Fruit fly (Drosophila melanogaster) whole organism, embryonic: ENCODE measurements around the gene RanGAP.

Source experiments
- ATbp ChIP-seq: fragments of 200-800 bp; sonication (Bioruptor generic); optimal IDR thresholded peaks from 2 replicates; lab custom pipeline; 2017; ENCODE audit warnings: missing biosample characterization, mild to moderate bottlenecking, missing genetic modification characterization, missing genetic modification reagents
- CG10147 ChIP-seq: fragments of 200-800 bp; sonication (Bioruptor generic); optimal IDR thresholded peaks from 2 replicates; lab custom pipeline; 2019; ENCODE audit warnings: missing biosample characterization, mild to moderate bottlenecking, missing genetic modification characterization, moderate library complexity
- CG12236 ChIP-seq: fragments of 200-800 bp; sonication (Bioruptor generic); optimal IDR thresholded peaks from 2 replicates; lab custom pipeline; 2016; ENCODE audit warnings: missing biosample characterization, missing genetic modification characterization
- CG1233 ChIP-seq: fragments of 200-800 bp; sonication (Bioruptor generic); optimal IDR thresholded peaks from 4 replicates; lab custom pipeline; 2018; ENCODE audit warnings: missing biosample characterization, mild to moderate bottlenecking, missing genetic modification characterization
- CG14965 ChIP-seq: fragments of 200-800 bp; sonication (Bioruptor generic); optimal IDR thresholded peaks from 2 replicates; lab custom pipeline; 2016; ENCODE audit warnings: missing biosample characterization, missing genetic modification characterization, borderline replicate concordance
- CG15269 ChIP-seq: fragments of 200-800 bp; sonication (Bioruptor generic); optimal IDR thresholded peaks from 2 replicates; lab custom pipeline; 2018; ENCODE audit warnings: missing biosample characterization, mild to moderate bottlenecking, missing genetic modification characterization, moderate library complexity
- CG15696 ChIP-seq: fragments of 200-800 bp; sonication (Bioruptor generic); optimal IDR thresholded peaks from 2 replicates; lab custom pipeline; 2019; ENCODE audit warnings: missing biosample characterization, mild to moderate bottlenecking, missing genetic modification characterization, moderate library complexity
- CG18262 ChIP-seq: fragments of 200-800 bp; optimal IDR thresholded peaks from 3 replicates; lab custom pipeline; 2019; ENCODE audit warnings: missing biosample characterization, mild to moderate bottlenecking, missing genetic modification characterization, moderate library complexity
- CG1832 ChIP-seq: fragments of 200-800 bp; sonication (Bioruptor generic); optimal IDR thresholded peaks from 2 replicates; lab custom pipeline; 2017; ENCODE audit warnings: missing biosample characterization, mild to moderate bottlenecking, missing genetic modification characterization, inconsistent platforms
- CG18476 ChIP-seq: fragments of 200-800 bp; sonication (Bioruptor generic); optimal IDR thresholded peaks from 2 replicates; lab custom pipeline; 2016; ENCODE audit warnings: missing biosample characterization, mild to moderate bottlenecking, missing genetic modification characterization
- CG2120 ChIP-seq: fragments of 200-800 bp; sonication (Bioruptor generic); optimal IDR thresholded peaks from 3 replicates; lab custom pipeline; 2016; ENCODE audit warnings: missing biosample characterization, missing genetic modification characterization
- CG2678 ChIP-seq: fragments of 200-800 bp; sonication (Bioruptor generic); optimal IDR thresholded peaks from 3 replicates; lab custom pipeline; 2019; ENCODE audit warnings: missing biosample characterization, mild to moderate bottlenecking, missing genetic modification characterization, moderate library complexity
- CG2712 ChIP-seq: fragments of 200-800 bp; optimal IDR thresholded peaks from 3 replicates; lab custom pipeline; 2019; ENCODE audit warnings: missing biosample characterization, mild to moderate bottlenecking, missing genetic modification characterization, moderate library complexity
- CG3407 ChIP-seq: fragments of 200-800 bp; sonication (Bioruptor generic); optimal IDR thresholded peaks from 2 replicates; lab custom pipeline; 2018; ENCODE audit warnings: missing biosample characterization, mild to moderate bottlenecking, missing genetic modification characterization
- CG4328 ChIP-seq: fragments of 200-800 bp; sonication (Bioruptor generic); optimal IDR thresholded peaks from 3 replicates; lab custom pipeline; 2017; ENCODE audit warnings: missing biosample characterization, missing genetic modification reagents, missing genetic modification characterization
- CG8388 ChIP-seq: fragments of 200-800 bp; sonication (Bioruptor generic); optimal IDR thresholded peaks from 2 replicates; lab custom pipeline; 2019; ENCODE audit warnings: missing biosample characterization, mild to moderate bottlenecking, missing genetic modification characterization, moderate library complexity
- CG8924 ChIP-seq: fragments of 200-800 bp; optimal IDR thresholded peaks from 3 replicates; lab custom pipeline; 2019; ENCODE audit warnings: missing biosample characterization, mild to moderate bottlenecking, missing genetic modification characterization, moderate library complexity
- CG8944 ChIP-seq: fragments of 200-800 bp; sonication (Bioruptor generic); optimal IDR thresholded peaks from 3 replicates; lab custom pipeline; 2016; ENCODE audit warnings: missing biosample characterization, missing genetic modification characterization
- CkIIα-i1 ChIP-seq: fragments of 200-800 bp; sonication (Bioruptor generic); IDR thresholded peaks from 2 replicates; pipeline ENCODE4 v1.3.6; 2022; ENCODE audit warnings: missing biosample characterization, missing genetic modification characterization
- CrebB ChIP-seq: fragments of 200-800 bp; sonication (Bioruptor generic); optimal IDR thresholded peaks from 3 replicates; lab custom pipeline; 2018; ENCODE audit warnings: missing biosample characterization, mild to moderate bottlenecking, missing genetic modification characterization
- Dp ChIP-seq: fragments of 200-800 bp; sonication (Bioruptor generic); optimal IDR thresholded peaks from 2 replicates; lab custom pipeline; 2018; ENCODE audit warnings: missing biosample characterization, mild to moderate bottlenecking, missing genetic modification characterization, moderate library complexity
- Drgx ChIP-seq: fragments of 200-800 bp; sonication (Bioruptor generic); IDR thresholded peaks from 2 replicates; pipeline ENCODE4 v1.3.6; 2022; ENCODE audit warnings: missing biosample characterization, missing genetic modification characterization
- Gsc ChIP-seq: fragments of 200-800 bp; sonication (Bioruptor generic); IDR thresholded peaks from 2 replicates; pipeline ENCODE4 v1.3.6; 2022; ENCODE audit warnings: missing biosample characterization, missing genetic modification characterization
- H2.0 ChIP-seq: fragments of 200-800 bp; sonication (Bioruptor generic); IDR thresholded peaks from 2 replicates; pipeline ENCODE4 v1.3.6; 2022; ENCODE audit warnings: missing biosample characterization, missing genetic modification characterization
- HLHmδ ChIP-seq: fragments of 200-800 bp; sonication (Bioruptor generic); optimal IDR thresholded peaks from 2 replicates; lab custom pipeline; 2018; ENCODE audit warnings: missing biosample characterization, mild to moderate bottlenecking, missing genetic modification characterization, moderate library complexity
- MBD-R2 ChIP-seq: fragments of 200-800 bp; sonication (Bioruptor generic); IDR thresholded peaks from 2 replicates; pipeline ENCODE4 v1.3.6; 2022; ENCODE audit warnings: missing biosample characterization, missing genetic modification characterization
- Nf-YC ChIP-seq: fragments of 200-800 bp; optimal IDR thresholded peaks from 3 replicates; lab custom pipeline; 2019; ENCODE audit warnings: missing biosample characterization, mild to moderate bottlenecking, missing genetic modification characterization, moderate library complexity
- PHDP ChIP-seq: fragments of 200-800 bp; sonication (Bioruptor generic); optimal IDR thresholded peaks from 3 replicates; lab custom pipeline; 2018; ENCODE audit warnings: missing biosample characterization, mild to moderate bottlenecking, missing genetic modification characterization, moderate library complexity
- Sox100B ChIP-seq: fragments of 200-800 bp; sonication (Bioruptor generic); optimal IDR thresholded peaks from 3 replicates; lab custom pipeline; 2018; ENCODE audit warnings: missing biosample characterization, mild to moderate bottlenecking, missing genetic modification characterization
- ara ChIP-seq: fragments of 200-800 bp; sonication (Bioruptor generic); IDR thresholded peaks from 2 replicates; pipeline ENCODE4 v1.3.6; 2022; ENCODE audit warnings: missing biosample characterization, missing genetic modification characterization
- cg ChIP-seq: fragments of 200-800 bp; sonication (Bioruptor generic); optimal IDR thresholded peaks from 3 replicates; lab custom pipeline; 2019; ENCODE audit warnings: missing biosample characterization, mild to moderate bottlenecking, missing genetic modification characterization, moderate library complexity
- crol ChIP-seq: fragments of 200-800 bp; sonication (Bioruptor generic); IDR thresholded peaks from 2 replicates; pipeline ENCODE4 v1.3.6; 2022; ENCODE audit warnings: missing biosample characterization, missing genetic modification characterization
- crp ChIP-seq, 2 experiments: fragments of 200-800 bp; sonication (Bioruptor generic); optimal IDR thresholded peaks; 2 replicates in 1 of 2; 3 replicates in 1 of 2; lab custom pipeline; 2017; ENCODE audit warnings: missing biosample characterization in 2 of 2, missing genetic modification characterization in 2 of 2, mild to moderate bottlenecking in 1 of 2, moderate library complexity in 1 of 2
- dysf ChIP-seq: fragments of 200-800 bp; sonication (Bioruptor generic); IDR thresholded peaks from 3 replicates; pipeline ENCODE4 v1.3.6; 2022; ENCODE audit warnings: missing biosample characterization, missing genetic modification characterization
- exex ChIP-seq: fragments of 200-800 bp; sonication (Bioruptor generic); optimal IDR thresholded peaks from 4 replicates; lab custom pipeline; 2018; ENCODE audit warnings: missing biosample characterization, mild to moderate bottlenecking, missing genetic modification characterization, moderate library complexity
- gcm ChIP-seq: fragments of 200-800 bp; sonication (Bioruptor generic); optimal IDR thresholded peaks from 2 replicates; lab custom pipeline; 2019; ENCODE audit warnings: missing biosample characterization, mild to moderate bottlenecking, missing genetic modification characterization, moderate library complexity
- ham ChIP-seq: fragments of 200-800 bp; sonication (Bioruptor generic); IDR thresholded peaks from 2 replicates; pipeline ENCODE4 v1.3.6; 2022; ENCODE audit warnings: missing biosample characterization, missing genetic modification characterization
- jigr1 ChIP-seq: fragments of 200-800 bp; sonication (Bioruptor generic); IDR thresholded peaks from 3 replicates; pipeline ENCODE4 v1.3.6; 2022; ENCODE audit warnings: missing biosample characterization, missing genetic modification characterization
- mam ChIP-seq: fragments of 200-800 bp; sonication (Bioruptor generic); optimal IDR thresholded peaks from 3 replicates; lab custom pipeline; 2016; ENCODE audit warnings: missing biosample characterization, missing genetic modification characterization
- nerfin-1 ChIP-seq: fragments of 200-800 bp; sonication (Bioruptor generic); optimal IDR thresholded peaks from 3 replicates; lab custom pipeline; 2019; ENCODE audit warnings: missing biosample characterization, mild to moderate bottlenecking, missing genetic modification characterization, moderate library complexity
- nom ChIP-seq: fragments of 200-800 bp; sonication (Bioruptor generic); optimal IDR thresholded peaks from 2 replicates; lab custom pipeline; 2017; ENCODE audit warnings: missing biosample characterization, missing genetic modification characterization, mild to moderate bottlenecking, moderate library complexity, missing genetic modification reagents
- p53 ChIP-seq: fragments of 200-800 bp; sonication (Bioruptor generic); optimal IDR thresholded peaks from 2 replicates; lab custom pipeline; 2016; ENCODE audit warnings: missing biosample characterization, missing genetic modification characterization
- prd ChIP-seq, 3 experiments: fragments of >200 bp in 2 of 3; fragments of 200-800 bp in 1 of 3; sonication (Bioruptor generic) in 1 of 3; optimal IDR thresholded peaks in 2 of 3; IDR thresholded peaks in 1 of 3; 2 replicates in 2 of 3; 3 replicates in 1 of 3; pipeline versions ENCODE4 v1.3.6 to Lab custom; 2017 to 2022; ENCODE audit warnings: missing biosample characterization in 1 of 3, missing genetic modification characterization in 1 of 3
- ro ChIP-seq: fragments of 200-800 bp; sonication (Bioruptor generic); IDR thresholded peaks from 2 replicates; pipeline ENCODE4 v1.3.6; 2022; ENCODE audit warnings: missing biosample characterization, missing genetic modification characterization
- sens-2 ChIP-seq: fragments of 200-800 bp; sonication (Bioruptor generic); IDR thresholded peaks from 2 replicates; pipeline ENCODE4 v1.3.6; 2022; ENCODE audit warnings: missing biosample characterization, missing genetic modification characterization
- sisA ChIP-seq: fragments of 200-800 bp; sonication (Bioruptor generic); IDR thresholded peaks from 2 replicates; pipeline ENCODE4 v1.3.6; 2022; ENCODE audit warnings: missing biosample characterization, missing genetic modification characterization
- toy ChIP-seq: fragments of 200-800 bp; sonication (Bioruptor generic); IDR thresholded peaks from 2 replicates; pipeline ENCODE4 v1.3.6; 2022; ENCODE audit warnings: missing biosample characterization, missing genetic modification characterization
- unpg ChIP-seq: fragments of 200-800 bp; sonication (Bioruptor generic); optimal IDR thresholded peaks from 3 replicates; lab custom pipeline; 2018; ENCODE audit warnings: missing biosample characterization, mild to moderate bottlenecking, missing genetic modification characterization, moderate library complexity
- vnd ChIP-seq: fragments of 200-800 bp; sonication (Bioruptor generic); IDR thresholded peaks from 3 replicates; pipeline ENCODE4 v1.3.6; 2022; ENCODE audit warnings: missing biosample characterization, missing genetic modification characterization; ENCODE audit not compliant: partially characterized antibody

Gene RanGAP

DNA sequence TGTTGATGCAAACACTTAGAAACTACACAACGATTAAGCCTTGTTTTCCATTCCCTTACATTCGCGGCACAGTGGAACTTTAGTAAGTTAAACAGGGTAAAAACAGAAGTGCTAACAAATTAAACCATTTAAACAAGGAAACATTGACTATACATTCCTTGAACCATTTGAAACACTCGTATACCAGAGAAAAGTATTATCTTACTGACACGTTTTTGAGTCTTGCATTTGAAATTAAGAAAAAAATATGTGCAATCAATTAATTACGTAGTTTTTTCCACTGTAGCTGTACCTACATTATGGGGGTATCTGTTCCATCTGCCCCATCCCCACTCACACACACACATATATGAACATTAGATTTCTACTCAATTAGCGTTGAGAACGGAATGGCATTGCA is 8.5 kb upstream of the RanGAP start (continued):
- TF ChIP-seq PHDP (tag; lab: Kevin White, UChicago) (peak; percentile 32), exex (no peak), CG2712 (tag; lab: Kevin White, UChicago) (peak; percentile 39), mam (GFP tag; lab: Kevin White, UChicago) (no peak)

DNA sequence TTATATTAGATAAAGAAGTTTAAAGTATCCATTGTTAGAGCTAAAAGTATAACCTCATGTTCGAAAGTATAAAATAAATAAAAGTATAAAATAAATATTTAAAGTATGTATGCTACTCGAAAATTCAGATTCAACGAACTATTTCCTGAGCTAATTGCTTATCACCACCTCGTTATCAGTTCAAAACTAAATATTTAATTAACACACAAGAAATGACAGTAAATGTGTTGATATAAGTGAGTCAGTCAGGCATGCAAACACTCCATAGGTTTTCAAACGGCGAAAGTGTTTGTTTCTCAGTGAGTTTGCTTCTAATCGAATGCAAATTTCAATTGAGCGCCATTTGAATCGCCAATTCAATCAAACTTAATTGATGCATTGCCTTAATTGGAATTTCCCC is 7.5 kb upstream of the RanGAP start:
- TF ChIP-seq CG1832 = no peak
- peak; percentile 71 for TF ChIP-seq nerfin-1 (tag; lab: Kevin White, UChicago)
- TF ChIP-seq jigr1 (GFP tag; lab: Robert Waterston, UW) = no peak
- TF ChIP-seq CG12236 (GFP tag; lab: Kevin White, UChicago) = peak; percentile 16
- TF ChIP-seq CG3407 (GFP tag; lab: Kevin White, UChicago) = peak; percentile 83
- peak; percentile 15 for TF ChIP-seq CG15269
- no peak for TF ChIP-seq H2.0
- TF ChIP-seq nom = no peak
- TF ChIP-seq sens-2 (GFP tag; lab: Robert Waterston, UW) = no peak
- no peak for TF ChIP-seq toy
- no peak for TF ChIP-seq p53
- TF ChIP-seq CG15696 = peak; percentile 88
- no peak for TF ChIP-seq Drgx (GFP tag; lab: Robert Waterston, UW)
- TF ChIP-seq Sox100B (GFP tag; lab: Kevin White, UChicago) = peak; percentile 65
- peak; percentile 35 for TF ChIP-seq CG10147 (GFP tag; lab: Kevin White, UChicago)
- TF ChIP-seq sisA (GFP tag; lab: Robert Waterston, UW) = no peak
- TF ChIP-seq HLHmδ (GFP tag; lab: Kevin White, UChicago) = peak; percentile 73
- TF ChIP-seq ATbp (GFP tag; lab: Kevin White, UChicago) = peak; percentile 87
- peak; percentile 60 for TF ChIP-seq CG4328 (GFP tag; lab: Kevin White, UChicago)
- TF ChIP-seq crol (GFP tag; lab: Robert Waterston, UW) = no peak
- TF ChIP-seq ro (GFP tag; lab: Robert Waterston, UW) = no peak
- TF ChIP-seq unpg (GFP tag; lab: Kevin White, UChicago) = peak; percentile 61
- TF ChIP-seq CG1233 (GFP tag; lab: Kevin White, UChicago) = peak; percentile 78
- TF ChIP-seq CG8388 (GFP tag; lab: Kevin White, UChicago) = no peak
- TF ChIP-seq prd (optimal IDR thresholded peaks at IDR 0.05; lab: Kevin White, UChicago) = no peak
- no peak for TF ChIP-seq prd (GFP tag; IDR thresholded peaks at IDR 0.05; lab: Robert Waterston, UW)
- TF ChIP-seq CrebB (tag; lab: Kevin White, UChicago) = peak; percentile 81
- no peak for TF ChIP-seq dysf (GFP tag; lab: Robert Waterston, UW)
- TF ChIP-seq CG8924 (tag; lab: Kevin White, UChicago) = peak; percentile 55
- TF ChIP-seq gcm (GFP tag; lab: Kevin White, UChicago) = peak; percentile 84
- TF ChIP-seq CG18262 (tag; lab: Kevin White, UChicago) = peak; percentile 67
- no peak for TF ChIP-seq ham
- TF ChIP-seq CG2678 (tag; lab: Kevin White, UChicago) = peak; percentile 76
- peak; percentile 65; the same call in 1 of the 2 replicates for TF ChIP-seq ara (GFP tag; lab: Robert Waterston, UW)
- no peak for TF ChIP-seq Nf-YC (tag; lab: Kevin White, UChicago)
- no peak for TF ChIP-seq MBD-R2 (GFP tag; lab: Robert Waterston, UW)
- no peak for TF ChIP-seq Dp (GFP tag; lab: Kevin White, UChicago)
- TF ChIP-seq cg (GFP tag; lab: Kevin White, UChicago) = no peak
- no peak for TF ChIP-seq CkIIα-i1
- no peak for TF ChIP-seq CG18476 (GFP tag; lab: Kevin White, UChicago)
- no peak for TF ChIP-seq crp (GFP tag; optimal IDR thresholded peaks at IDR 0.05; lab: Kevin White, UChicago)
- no peak for TF ChIP-seq CG8944 (GFP tag; lab: Kevin White, UChicago)
- no peak for TF ChIP-seq vnd (GFP tag; lab: Robert Waterston, UW)
- TF ChIP-seq CG2120 = no peak
- TF ChIP-seq CG14965 (GFP tag; lab: Kevin White, UChicago) = no peak
- no peak for TF ChIP-seq Gsc (GFP tag; lab: Robert Waterston, UW)
